Fruit fly (Drosophila melanogaster) whole organism, embryonic: ENCODE measurements around the gene Tbcd.

ENCODE experiments used
- Adf1 ChIP-seq: fragments of 200-800 bp; sonication (Bioruptor generic); IDR thresholded peaks from 2 replicates; pipeline ENCODE4 v1.3.6; 2022; ENCODE audit warnings: missing biosample characterization, missing genetic modification characterization
- Bdp1 ChIP-seq: fragments of 200-800 bp; sonication (Bioruptor generic); optimal IDR thresholded peaks from 3 replicates; lab custom pipeline; 2016; ENCODE audit warnings: missing biosample characterization, missing genetic modification characterization
- Bgb ChIP-seq: fragments of 200-800 bp; sonication (Bioruptor generic); IDR thresholded peaks from 2 replicates; pipeline ENCODE4 v1.3.6; 2022; ENCODE audit warnings: missing biosample characterization, missing genetic modification characterization; ENCODE audit not compliant: partially characterized antibody
- BtbVII ChIP-seq: fragments of 200-800 bp; sonication (Bioruptor generic); optimal IDR thresholded peaks from 3 replicates; lab custom pipeline; 2017; ENCODE audit warnings: missing biosample characterization, mild to moderate bottlenecking, missing genetic modification characterization
- C15 ChIP-seq: fragments of 200-800 bp; sonication (Bioruptor generic); IDR thresholded peaks from 3 replicates; pipeline ENCODE4 v1.3.6; 2022; ENCODE audit warnings: missing biosample characterization, missing genetic modification characterization
- CG10267 ChIP-seq: fragments of 200-800 bp; sonication (Bioruptor generic); optimal IDR thresholded peaks from 2 replicates; lab custom pipeline; 2018; ENCODE audit warnings: missing biosample characterization, mild to moderate bottlenecking, missing genetic modification characterization, moderate library complexity
- CG10959 ChIP-seq: fragments of 200-800 bp; sonication (Bioruptor generic); IDR thresholded peaks from 2 replicates; pipeline ENCODE4 v1.3.6; 2022; ENCODE audit warnings: missing biosample characterization, missing genetic modification characterization
- CG12236 ChIP-seq: fragments of 200-800 bp; sonication (Bioruptor generic); optimal IDR thresholded peaks from 2 replicates; lab custom pipeline; 2016; ENCODE audit warnings: missing biosample characterization, missing genetic modification characterization
- CG13424 ChIP-seq: fragments of 200-800 bp; sonication (Bioruptor generic); optimal IDR thresholded peaks from 2 replicates; lab custom pipeline; 2019; ENCODE audit warnings: missing biosample characterization, mild to moderate bottlenecking, missing genetic modification characterization, moderate library complexity
- CG15011 ChIP-seq: fragments of 200-800 bp; sonication (Bioruptor generic); optimal IDR thresholded peaks from 3 replicates; lab custom pipeline; 2018; ENCODE audit warnings: missing biosample characterization, mild to moderate bottlenecking, missing genetic modification characterization
- CG31388 ChIP-seq: fragments of 200-800 bp; sonication (Bioruptor generic); optimal IDR thresholded peaks from 2 replicates; lab custom pipeline; 2016; ENCODE audit warnings: missing biosample characterization, missing genetic modification characterization
- CG33557 ChIP-seq: fragments of 200-800 bp; sonication (Bioruptor generic); optimal IDR thresholded peaks from 2 replicates; lab custom pipeline; 2019; ENCODE audit warnings: missing biosample characterization, mild to moderate bottlenecking, missing genetic modification characterization, moderate library complexity
- CG3407 ChIP-seq: fragments of 200-800 bp; sonication (Bioruptor generic); optimal IDR thresholded peaks from 2 replicates; lab custom pipeline; 2018; ENCODE audit warnings: missing biosample characterization, mild to moderate bottlenecking, missing genetic modification characterization
- CG34422 ChIP-seq: fragments of 200-800 bp; sonication (Bioruptor generic); IDR thresholded peaks from 3 replicates; pipeline ENCODE4 v1.3.6; 2022; ENCODE audit warnings: missing biosample characterization, missing genetic modification characterization
- CG3847 ChIP-seq: fragments of 200-800 bp; sonication (Bioruptor generic); IDR thresholded peaks from 2 replicates; pipeline ENCODE4 v1.3.6; 2022; ENCODE audit warnings: missing biosample characterization, missing genetic modification characterization
- CG6765 ChIP-seq: fragments of 200-800 bp; sonication (Bioruptor generic); optimal IDR thresholded peaks from 3 replicates; lab custom pipeline; 2017; ENCODE audit warnings: missing biosample characterization, mild to moderate bottlenecking, missing genetic modification characterization
- CG7556 ChIP-seq: fragments of 200-800 bp; sonication (Bioruptor generic); optimal IDR thresholded peaks from 2 replicates; lab custom pipeline; 2017; ENCODE audit warnings: missing biosample characterization, mild to moderate bottlenecking, missing genetic modification characterization
- CG7786 ChIP-seq: fragments of 200-800 bp; sonication (Bioruptor generic); optimal IDR thresholded peaks from 2 replicates; lab custom pipeline; 2016; ENCODE audit warnings: missing biosample characterization, missing genetic modification characterization
- CG9876 ChIP-seq: fragments of 200-800 bp; sonication (Bioruptor generic); optimal IDR thresholded peaks from 2 replicates; lab custom pipeline; 2016; ENCODE audit warnings: missing biosample characterization, missing genetic modification characterization
- CHES-1-like ChIP-seq: fragments of 200-800 bp; sonication (Bioruptor generic); optimal IDR thresholded peaks from 2 replicates; lab custom pipeline; 2016; ENCODE audit warnings: missing biosample characterization, missing genetic modification characterization
- Camta ChIP-seq: fragments of 200-800 bp; sonication (Bioruptor generic); optimal IDR thresholded peaks from 2 replicates; lab custom pipeline; 2016; ENCODE audit warnings: missing biosample characterization, missing genetic modification characterization
- CrebB ChIP-seq: fragments of 200-800 bp; sonication (Bioruptor generic); optimal IDR thresholded peaks from 3 replicates; lab custom pipeline; 2018; ENCODE audit warnings: missing biosample characterization, mild to moderate bottlenecking, missing genetic modification characterization
- Deaf1 ChIP-seq: fragments of 200-800 bp; optimal IDR thresholded peaks from 3 replicates; lab custom pipeline; 2019; ENCODE audit warnings: missing biosample characterization, mild to moderate bottlenecking, missing genetic modification characterization, moderate library complexity
- E2f1 ChIP-seq: fragments of 200-800 bp; sonication (Bioruptor generic); IDR thresholded peaks from 2 replicates; pipeline ENCODE4 v1.3.6; 2022; ENCODE audit warnings: missing biosample characterization, missing genetic modification characterization
- Fer2 ChIP-seq: fragments of 200-800 bp; sonication (Bioruptor generic); optimal IDR thresholded peaks from 2 replicates; lab custom pipeline; 2018; ENCODE audit warnings: missing biosample characterization, mild to moderate bottlenecking, missing genetic modification characterization, moderate library complexity
- Hmr ChIP-seq: fragments of 200-800 bp; sonication (Bioruptor generic); optimal IDR thresholded peaks from 3 replicates; lab custom pipeline; 2017; ENCODE audit warnings: mild to moderate bottlenecking, missing biosample characterization, missing genetic modification reagents, missing genetic modification characterization
- Hr3 ChIP-seq: fragments of 200-800 bp; sonication (Bioruptor generic); optimal IDR thresholded peaks from 3 replicates; lab custom pipeline; 2016; ENCODE audit warnings: missing biosample characterization, missing genetic modification characterization
- Mrtf ChIP-seq: fragments of 200-800 bp; sonication (Bioruptor generic); IDR thresholded peaks from 3 replicates; pipeline ENCODE4 v1.3.6; 2022; ENCODE audit warnings: missing biosample characterization, missing genetic modification characterization
- Myb ChIP-seq: fragments of 200-800 bp; sonication (Bioruptor generic); optimal IDR thresholded peaks from 2 replicates; lab custom pipeline; 2016; ENCODE audit warnings: missing biosample characterization, missing genetic modification characterization
- Rfx ChIP-seq: fragments of 200-800 bp; sonication (Bioruptor generic); IDR thresholded peaks from 2 replicates; pipeline ENCODE4 v1.3.6; 2022; ENCODE audit warnings: missing biosample characterization, missing genetic modification characterization
- Ssrp ChIP-seq: fragments of 200-800 bp; sonication (Bioruptor generic); optimal IDR thresholded peaks from 2 replicates; lab custom pipeline; 2018; ENCODE audit warnings: missing biosample characterization, mild to moderate bottlenecking, missing genetic modification characterization, moderate library complexity
- YL-1 ChIP-seq: fragments of 200-800 bp; sonication (Bioruptor generic); optimal IDR thresholded peaks from 3 replicates; lab custom pipeline; 2017; ENCODE audit warnings: missing biosample characterization, mild to moderate bottlenecking, missing genetic modification characterization
- ab ChIP-seq: fragments of 200-800 bp; sonication (Bioruptor generic); optimal IDR thresholded peaks from 2 replicates; lab custom pipeline; 2016; ENCODE audit warnings: missing biosample characterization, missing genetic modification characterization
- az2 ChIP-seq: fragments of 200-800 bp; sonication (Bioruptor generic); optimal IDR thresholded peaks from 3 replicates; lab custom pipeline; 2016; ENCODE audit warnings: missing biosample characterization, missing genetic modification characterization
- bab2 ChIP-seq: fragments of 200-800 bp; sonication (Bioruptor generic); optimal IDR thresholded peaks from 2 replicates; lab custom pipeline; 2016; ENCODE audit warnings: missing biosample characterization, missing genetic modification characterization
- br ChIP-seq: fragments of >200 bp; optimal IDR thresholded peaks from 2 replicates; lab custom pipeline; 2017
- da ChIP-seq: fragments of 200-800 bp; sonication (Bioruptor generic); optimal IDR thresholded peaks from 2 replicates; lab custom pipeline; 2016; ENCODE audit warnings: missing biosample characterization, missing genetic modification characterization
- dati ChIP-seq: fragments of 200-800 bp; sonication (Bioruptor generic); IDR thresholded peaks from 2 replicates; pipeline ENCODE4 v1.3.6; 2022; ENCODE audit warnings: missing biosample characterization, missing genetic modification characterization
- gro ChIP-seq: fragments of 200-800 bp; sonication (Bioruptor generic); optimal IDR thresholded peaks from 2 replicates; lab custom pipeline; 2016; ENCODE audit warnings: missing biosample characterization, missing genetic modification characterization
- h ChIP-seq: fragments of >200 bp; optimal IDR thresholded peaks from 2 replicates; lab custom pipeline; 2017
- hbn ChIP-seq: fragments of 200-800 bp; sonication (Bioruptor generic); IDR thresholded peaks from 2 replicates; pipeline ENCODE4 v1.3.6; 2022; ENCODE audit warnings: missing biosample characterization, missing genetic modification characterization; ENCODE audit not compliant: partially characterized antibody
- hkb ChIP-seq, 2 experiments: fragments of 200-800 bp in 1 of 2; fragments of >200 bp in 1 of 2; sonication (Bioruptor generic) in 1 of 2; IDR thresholded peaks in 1 of 2; optimal IDR thresholded peaks in 1 of 2; 2 replicates each; pipeline versions ENCODE4 v1.3.6 to Lab custom; 2017 to 2022; ENCODE audit warnings: missing biosample characterization in 1 of 2, missing genetic modification characterization in 1 of 2
- ind ChIP-seq: fragments of 200-800 bp; sonication (Bioruptor generic); optimal IDR thresholded peaks from 3 replicates; lab custom pipeline; 2016; ENCODE audit warnings: missing biosample characterization, missing genetic modification characterization
- otp ChIP-seq: fragments of 200-800 bp; sonication (Bioruptor generic); IDR thresholded peaks from 3 replicates; pipeline ENCODE4, ENCODE4 v1.3.6; 2022; ENCODE audit warnings: missing biosample characterization, missing genetic modification characterization
- pnt ChIP-seq: fragments of 200-800 bp; sonication (Bioruptor generic); optimal IDR thresholded peaks from 3 replicates; lab custom pipeline; 2016; ENCODE audit warnings: missing biosample characterization, missing genetic modification characterization
- rib ChIP-seq: fragments of 200-800 bp; sonication (Bioruptor generic); IDR thresholded peaks from 2 replicates; pipeline ENCODE4 v1.3.6; 2022; ENCODE audit warnings: missing biosample characterization, missing genetic modification characterization
- ro ChIP-seq: fragments of 200-800 bp; sonication (Bioruptor generic); IDR thresholded peaks from 2 replicates; pipeline ENCODE4 v1.3.6; 2022; ENCODE audit warnings: missing biosample characterization, missing genetic modification characterization
- trh ChIP-seq: fragments of 200-800 bp; sonication (Bioruptor generic); optimal IDR thresholded peaks from 2 replicates; lab custom pipeline; 2016; ENCODE audit warnings: missing biosample characterization, missing genetic modification characterization
- tup ChIP-seq: fragments of 200-800 bp; sonication (Bioruptor generic); optimal IDR thresholded peaks from 2 replicates; lab custom pipeline; 2016; ENCODE audit warnings: missing biosample characterization, mild to moderate bottlenecking, missing genetic modification characterization, moderate library complexity
- wdn ChIP-seq: fragments of 200-800 bp; sonication (Bioruptor generic); IDR thresholded peaks from 2 replicates; pipeline ENCODE4 v1.3.6; 2022; ENCODE audit warnings: missing biosample characterization, missing genetic modification characterization
- zfh2 ChIP-seq: fragments of 200-800 bp; sonication (Bioruptor generic); optimal IDR thresholded peaks from 2 replicates; lab custom pipeline; 2016; ENCODE audit warnings: missing biosample characterization, missing genetic modification characterization

Gene Tbcd

dm6 chr2L:2177312-2177968, 30.1 kb downstream of the Tbcd start (continued):
- TF ChIP-seq ro (GFP tag; lab: Robert Waterston, UW), result no peak
- peak; percentile 62; the same call in 1 of the 2 replicates for TF ChIP-seq Rfx (GFP tag; lab: Robert Waterston, UW)
- no peak for TF ChIP-seq CG10959 (GFP tag; lab: Robert Waterston, UW)
- TF ChIP-seq YL-1 (GFP tag; lab: Kevin White, UChicago), result no peak
- TF ChIP-seq Hr3 (GFP tag; lab: Kevin White, UChicago), result no peak
- 0 out of 2 replicates have a peak, but pooled peaks have one; percentile 29 for TF ChIP-seq CG3847 (GFP tag; lab: Robert Waterston, UW)
- no peak for TF ChIP-seq CG3407 (GFP tag; lab: Kevin White, UChicago)
- no peak for TF ChIP-seq wdn
- TF ChIP-seq da, result no peak
- no peak for TF ChIP-seq BtbVII (GFP tag; lab: Kevin White, UChicago)
- TF ChIP-seq CG31388, result no peak
- peak; percentile 1 for TF ChIP-seq CG12236 (GFP tag; lab: Kevin White, UChicago)
- TF ChIP-seq Bdp1, result no peak
- TF ChIP-seq zfh2, result peak; percentile 40
- no peak for TF ChIP-seq CrebB
- TF ChIP-seq Bgb, result no peak
- no peak for TF ChIP-seq dati (GFP tag; lab: Robert Waterston, UW)
- TF ChIP-seq trh (GFP tag; lab: Kevin White, UChicago), result no peak
- peak; percentile 34 for TF ChIP-seq CG7556 (GFP tag; lab: Kevin White, UChicago)
- no peak for TF ChIP-seq Deaf1 (tag; lab: Kevin White, UChicago)
- no peak for TF ChIP-seq E2f1 (GFP tag; lab: Robert Waterston, UW)
- TF ChIP-seq otp (GFP tag; lab: Robert Waterston, UW), result no peak
- TF ChIP-seq ind (GFP tag; lab: Kevin White, UChicago), result peak; percentile 53
- no peak for TF ChIP-seq br
- TF ChIP-seq az2 (GFP tag; lab: Kevin White, UChicago), result peak; percentile 52
- peak; percentile 20 for TF ChIP-seq CG13424 (tag; lab: Kevin White, UChicago)
- TF ChIP-seq rib (GFP tag; lab: Robert Waterston, UW), result no peak
- no peak for TF ChIP-seq CG15011
- no peak for TF ChIP-seq CG6765
- TF ChIP-seq hbn (GFP tag; lab: Robert Waterston, UW), result no peak
- no peak for TF ChIP-seq Fer2 (tag; lab: Kevin White, UChicago)
- peak; percentile 63 for TF ChIP-seq Hmr (GFP tag; lab: Kevin White, UChicago)
- no peak for TF ChIP-seq CG34422
- no peak for TF ChIP-seq C15
- TF ChIP-seq bab2 (GFP tag; lab: Kevin White, UChicago), result peak; percentile 50
- TF ChIP-seq tup (GFP tag; lab: Kevin White, UChicago), result no peak
- peak; percentile 62 for TF ChIP-seq gro (GFP tag; lab: Kevin White, UChicago)
- no peak for TF ChIP-seq hkb (optimal IDR thresholded peaks at IDR 0.05; lab: Kevin White, UChicago)
- peak; percentile 36; the same call in 1 of the 2 replicates for TF ChIP-seq hkb (GFP tag; IDR thresholded peaks at IDR 0.05; lab: Robert Waterston, UW)
- peak; percentile 11 for TF ChIP-seq Ssrp (tag; lab: Kevin White, UChicago)
- TF ChIP-seq Adf1 (GFP tag; lab: Robert Waterston, UW), result no peak
- TF ChIP-seq CG10267, result peak; percentile 5
- TF ChIP-seq CG7786 (GFP tag; lab: Kevin White, UChicago), result peak; percentile 54
- peak; percentile 46 for TF ChIP-seq Myb (GFP tag; lab: Kevin White, UChicago)
- TF ChIP-seq Camta (GFP tag; lab: Kevin White, UChicago), result peak; percentile 44
- TF ChIP-seq CG9876 (GFP tag; lab: Kevin White, UChicago), result no peak
- TF ChIP-seq ab (GFP tag; lab: Kevin White, UChicago), result peak; percentile 54
- TF ChIP-seq CG33557 (GFP tag; lab: Kevin White, UChicago), result no peak
- TF ChIP-seq CHES-1-like (GFP tag; lab: Kevin White, UChicago), result peak; percentile 49
- peak; percentile 51; the same call in 1 of the 3 replicates for TF ChIP-seq Mrtf (GFP tag; lab: Robert Waterston, UW)
- no peak for TF ChIP-seq pnt (GFP tag; lab: Kevin White, UChicago)
- TF ChIP-seq h, result no peak
